Fruit fly (Drosophila melanogaster): ENCODE data around the gene CG7872.

CG7872 gene

DNA sequence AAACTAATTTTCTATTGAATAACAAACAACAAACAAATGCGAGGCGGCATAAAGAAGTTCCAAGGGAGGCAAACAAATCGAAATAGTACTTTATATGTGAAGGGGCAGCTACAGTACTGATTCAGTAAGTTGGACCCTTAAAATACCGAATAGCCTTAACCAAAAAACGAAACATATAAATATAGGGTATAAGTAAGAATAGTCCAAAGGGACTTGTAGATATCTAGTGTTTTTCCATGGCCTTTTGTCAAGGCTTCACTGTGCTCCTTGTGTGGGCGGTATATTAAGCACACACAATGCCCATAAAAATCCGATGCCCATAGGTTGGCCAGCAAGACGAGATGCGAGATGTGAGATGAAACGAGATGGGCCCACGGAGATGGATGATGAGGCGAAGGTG, 45.9 kb upstream of the CG7872 start (continued):
- peak; percentile 65 for TF ChIP-seq Ets65A (GFP tag)
- no peak for TF ChIP-seq Dref (GFP tag; IDR thresholded peaks at IDR 0.05)
- no peak for TF ChIP-seq lola (GFP tag; optimal IDR thresholded peaks at IDR 0.05)
- peak; percentile 39 for TF ChIP-seq CG10366 (GFP tag; IDR thresholded peaks at IDR 0.05)
- TF ChIP-seq CG10209 (GFP tag; optimal IDR thresholded peaks at IDR 0.05): no peak
- TF ChIP-seq cad (GFP tag; optimal IDR thresholded peaks at IDR 0.05): no peak
- TF ChIP-seq pb (GFP tag; optimal IDR thresholded peaks at IDR 0.05): no peak
- TF ChIP-seq CG4820 (GFP tag; optimal IDR thresholded peaks at IDR 0.05): peak; percentile 26
- TF ChIP-seq Atf3 (GFP tag; optimal IDR thresholded peaks at IDR 0.05): no peak
- no peak for TF ChIP-seq CG4617 (GFP tag; optimal IDR thresholded peaks at IDR 0.05; ENCODE audit: borderline replicate concordance)
- peak; percentile 48; the same call in 1 of the 3 replicates for TF ChIP-seq sr (GFP tag; IDR thresholded peaks at IDR 0.05)
- TF ChIP-seq da (GFP tag; optimal IDR thresholded peaks at IDR 0.05): no peak
- no peak for TF ChIP-seq hth (optimal IDR thresholded peaks at IDR 0.05)
- TF ChIP-seq CG10431 (GFP tag; optimal IDR thresholded peaks at IDR 0.05): no peak
- TF ChIP-seq CG32767 (GFP tag; IDR thresholded peaks at IDR 0.05): no peak
- TF ChIP-seq nom (GFP tag; optimal IDR thresholded peaks at IDR 0.05): no peak
- no peak for TF ChIP-seq CG6272 (GFP tag; IDR thresholded peaks at IDR 0.05)
- TF ChIP-seq odd (GFP tag; optimal IDR thresholded peaks at IDR 0.05): no peak
- no peak for TF ChIP-seq Nf-YC (tag; optimal IDR thresholded peaks at IDR 0.05)
- peak; percentile 10 for TF ChIP-seq CG18262 (tag; optimal IDR thresholded peaks at IDR 0.05)
- no peak for TF ChIP-seq CG6683 (GFP tag; optimal IDR thresholded peaks at IDR 0.05)
- no peak for TF ChIP-seq luna (GFP tag; optimal IDR thresholded peaks at IDR 0.05)
- no peak for TF ChIP-seq Usf (GFP tag; optimal IDR thresholded peaks at IDR 0.05)
- no peak for TF ChIP-seq dimm (GFP tag; IDR thresholded peaks at IDR 0.05)
- no peak for TF ChIP-seq Dp (GFP tag; optimal IDR thresholded peaks at IDR 0.05)
- TF ChIP-seq org-1 (GFP tag; optimal IDR thresholded peaks at IDR 0.05): peak; percentile 12
- TF ChIP-seq corto (GFP tag; optimal IDR thresholded peaks at IDR 0.05): no peak
- TF ChIP-seq Antp (GFP tag; optimal IDR thresholded peaks at IDR 0.05): peak; percentile 30
- TF ChIP-seq CG1024 (GFP tag; IDR thresholded peaks at IDR 0.05): peak; percentile 55
- TF ChIP-seq CG8765 (GFP tag; IDR thresholded peaks at IDR 0.05): no peak
- TF ChIP-seq Opbp (GFP tag; IDR thresholded peaks at IDR 0.05; ENCODE audit: partially characterized antibody): no peak
- TF ChIP-seq ato (GFP tag; IDR thresholded peaks at IDR 0.05; ENCODE audit: partially characterized antibody): no peak
- peak; percentile 34 for TF ChIP-seq Fer3 (tag; optimal IDR thresholded peaks at IDR 0.05)
- no peak for TF ChIP-seq fd102C (GFP tag; optimal IDR thresholded peaks at IDR 0.05)
- peak; percentile 25 to 45 for TF ChIP-seq Pdp1 (GFP tag; optimal IDR thresholded peaks at IDR 0.05)
- TF ChIP-seq Hmr (GFP tag; optimal IDR thresholded peaks at IDR 0.05): peak; percentile 43
- no peak for TF ChIP-seq ham (GFP tag; IDR thresholded peaks at IDR 0.05)
- TF ChIP-seq Nf-YA (GFP tag; IDR thresholded peaks at IDR 0.05): no peak
- TF ChIP-seq Sry-δ (GFP tag; optimal IDR thresholded peaks at IDR 0.05): no peak
- TF ChIP-seq Fer2 (tag; optimal IDR thresholded peaks at IDR 0.05): no peak
- no peak for TF ChIP-seq CG10147 (GFP tag; optimal IDR thresholded peaks at IDR 0.05)
- peak; percentile 62 for TF ChIP-seq lmd (GFP tag; IDR thresholded peaks at IDR 0.05)
- TF ChIP-seq ac (GFP tag; optimal IDR thresholded peaks at IDR 0.05): no peak
- TF ChIP-seq CG11695 (GFP tag; IDR thresholded peaks at IDR 0.05): 0 out of 3 replicates have a peak, but pooled peaks have one; percentile 11
- no peak for TF ChIP-seq HLH4C (GFP tag; IDR thresholded peaks at IDR 0.05; ENCODE audit: partially characterized antibody)
- peak; percentile 41 for TF ChIP-seq mam (GFP tag; optimal IDR thresholded peaks at IDR 0.05)
- no peak for TF ChIP-seq Bdp1 (GFP tag; optimal IDR thresholded peaks at IDR 0.05)
- peak; percentile 2 for TF ChIP-seq CG33213 (GFP tag; optimal IDR thresholded peaks at IDR 0.05)

Measured in whole organism, embryonic.